Worm (Caenorhabditis elegans): ENCODE results near the gene srz-82.

DNA sequence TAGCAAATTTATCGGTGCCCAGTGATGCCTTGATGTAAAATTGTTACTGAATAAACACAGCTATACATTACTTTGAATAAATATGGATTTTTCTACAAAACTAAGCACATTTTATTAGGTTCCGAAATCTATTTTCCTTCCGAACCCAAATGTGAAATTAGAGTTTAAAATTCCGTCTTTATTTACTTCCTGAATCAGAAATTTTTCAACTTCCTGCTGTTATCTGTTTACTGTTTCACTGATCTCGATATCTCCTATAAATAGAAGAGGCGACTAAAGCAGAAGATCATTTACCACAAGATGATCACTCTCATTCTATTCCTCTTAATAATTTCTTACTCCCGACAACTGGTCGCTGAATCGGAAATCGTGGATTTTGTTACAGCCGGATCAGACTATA lies 13.0 kb upstream of the srz-82 start, which contains the start of gene F58E2.2:
- TF ChIP-seq madf-2 (tag; optimal IDR thresholded peaks at IDR 0.05) (no peak), hlh-15 (tag; optimal IDR thresholded peaks at IDR 0.05) (no peak), rnt-1 (tag; optimal IDR thresholded peaks at IDR 0.05) (no peak), F13H6.1 (tag; optimal IDR thresholded peaks at IDR 0.05) (no peak), tbx-2 (tag; optimal IDR thresholded peaks at IDR 0.05) (no peak), tbx-7 (tag; optimal IDR thresholded peaks at IDR 0.05) (no peak), ahr-1 (tag; optimal IDR thresholded peaks at IDR 0.05) (no peak), unc-55 (GFP tag; optimal IDR thresholded peaks at IDR 0.05) (no peak), pax-1 (tag; optimal IDR thresholded peaks at IDR 0.05) (no peak), ceh-9 (tag; optimal IDR thresholded peaks at IDR 0.05) (no peak), nhr-11 (tag; optimal IDR thresholded peaks at IDR 0.05) (no peak), ets-4 (tag; optimal IDR thresholded peaks at IDR 0.05) (no peak), ceh-22 (tag; optimal IDR thresholded peaks at IDR 0.05) (no peak), T23F11.4 (GFP tag; optimal IDR thresholded peaks at IDR 0.05) (no peak)
